Fruit fly (Drosophila melanogaster): ENCODE measurements around the gene CG32507.
A peak's percentile ranks its signal among the peaks of the same experiment; 100 is the strongest.

Gene CG32507

DNA sequence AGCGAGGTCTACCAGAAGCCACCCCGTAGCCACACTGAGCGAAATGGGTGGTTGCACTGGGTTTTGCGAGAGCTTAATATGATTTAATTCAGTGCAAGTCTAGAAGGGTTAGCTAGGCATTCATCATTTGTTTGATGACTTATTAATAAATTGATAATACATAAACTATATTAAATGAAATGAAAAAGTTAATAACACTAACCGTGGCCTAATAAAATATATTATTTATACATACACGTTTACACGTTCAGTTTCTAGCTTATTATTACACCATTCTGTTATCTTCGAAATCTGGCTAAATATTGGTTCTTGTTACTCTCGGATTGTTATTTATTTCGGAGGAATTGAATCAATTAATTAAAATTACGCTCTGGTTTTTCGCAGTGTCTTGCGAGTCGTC is 24.6 kb downstream of the CG32507 start:
- TF ChIP-seq CG15710 (tag; optimal IDR thresholded peaks at IDR 0.05) = no peak
- TF ChIP-seq CG8159 (tag; optimal IDR thresholded peaks at IDR 0.05) = peak; percentile 15

DNA sequence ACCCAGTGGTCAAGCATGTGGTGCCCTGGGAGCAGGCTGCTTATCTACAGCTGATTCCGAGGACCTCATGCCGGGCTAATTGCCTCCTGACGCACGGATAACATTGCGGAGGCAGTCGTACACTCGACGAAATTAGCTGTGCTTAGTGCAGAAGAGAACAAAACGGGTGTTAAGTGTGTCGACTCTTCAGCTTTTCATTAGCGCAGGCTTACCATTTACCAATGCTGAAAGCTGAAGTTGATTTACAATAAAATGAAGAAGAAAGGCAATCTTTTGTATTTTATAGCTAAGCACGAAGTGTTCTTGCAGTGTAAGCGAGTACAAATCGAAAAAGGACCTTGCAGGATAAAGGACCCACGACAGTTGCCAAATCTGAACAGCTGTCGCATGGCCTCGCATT is 27.9 kb downstream of the CG32507 start:
- no peak for TF ChIP-seq CG10348 (GFP tag; IDR thresholded peaks at IDR 0.05)
- TF ChIP-seq CG14655 (GFP tag; optimal IDR thresholded peaks at IDR 0.05) = no peak
- no peak for TF ChIP-seq Ets98B (GFP tag; IDR thresholded peaks at IDR 0.05)
- no peak for TF ChIP-seq fd96Ca (GFP tag; IDR thresholded peaks at IDR 0.05)
- TF ChIP-seq CG32121 (GFP tag; IDR thresholded peaks at IDR 0.05) = no peak
- no peak for TF ChIP-seq CG4496 (GFP tag; IDR thresholded peaks at IDR 0.05)
- no peak for TF ChIP-seq CG17806 (tag; optimal IDR thresholded peaks at IDR 0.05)
- TF ChIP-seq CG34367 (tag; optimal IDR thresholded peaks at IDR 0.05) = no peak
- no peak for TF ChIP-seq CG15710 (tag; optimal IDR thresholded peaks at IDR 0.05)
- no peak for TF ChIP-seq CG12605 (GFP tag; IDR thresholded peaks at IDR 0.05)
- no peak for TF ChIP-seq Pif1B (GFP tag; optimal IDR thresholded peaks at IDR 0.05)
- no peak for TF ChIP-seq CG8159 (tag; optimal IDR thresholded peaks at IDR 0.05)
- no peak for TF ChIP-seq rn (GFP tag; IDR thresholded peaks at IDR 0.05)

DNA sequence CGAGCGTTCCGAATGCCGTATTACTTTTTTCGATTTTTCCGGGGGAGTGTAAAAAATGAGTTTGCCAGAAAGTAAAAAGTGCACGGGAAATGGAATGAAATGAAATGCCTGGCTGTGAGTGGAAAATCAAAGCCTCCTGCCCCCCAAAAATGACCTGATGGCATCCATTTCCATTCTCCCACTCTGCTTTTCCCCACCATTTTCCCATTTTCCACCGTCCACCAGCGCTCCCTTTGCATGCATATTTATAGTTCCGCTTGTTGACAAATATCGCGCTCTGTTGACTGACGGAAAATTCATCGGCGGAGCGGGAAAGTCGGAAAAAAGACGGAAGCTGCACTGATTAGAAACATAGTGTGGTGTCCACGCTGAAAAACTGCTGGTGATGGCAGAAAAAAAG is 35.2 kb downstream of the CG32507 start, which contains the start of gene CG15452:
CG15452 (minus strand) TSS at position 101 of the 400 bp plus-strand sequence.
- TF ChIP-seq Pif1B (GFP tag; optimal IDR thresholded peaks at IDR 0.05) (no peak), Snoo (tag; optimal IDR thresholded peaks at IDR 0.05) (no peak), Ets98B (GFP tag; IDR thresholded peaks at IDR 0.05) (no peak), CG8301 (tag; optimal IDR thresholded peaks at IDR 0.05) (no peak), CG34367 (tag; optimal IDR thresholded peaks at IDR 0.05) (no peak), gl (tag; optimal IDR thresholded peaks at IDR 0.05) (no peak), CG17806 (tag; optimal IDR thresholded peaks at IDR 0.05) (no peak), CG9948 (tag; optimal IDR thresholded peaks at IDR 0.05) (no peak), CG4496 (GFP tag; IDR thresholded peaks at IDR 0.05) (no peak), CG12605 (GFP tag; IDR thresholded peaks at IDR 0.05) (no peak), CG13204 (GFP tag; optimal IDR thresholded peaks at IDR 0.05) (no peak), EcR (GFP tag; optimal IDR thresholded peaks at IDR 0.05) (no peak), CG10348 (GFP tag; IDR thresholded peaks at IDR 0.05) (no peak), CG8159 (tag; optimal IDR thresholded peaks at IDR 0.05) (no peak), D1 (tag; optimal IDR thresholded peaks at IDR 0.05) (no peak), CG14655 (GFP tag; optimal IDR thresholded peaks at IDR 0.05) (no peak), CG32121 (GFP tag; IDR thresholded peaks at IDR 0.05) (no peak), rn (GFP tag; IDR thresholded peaks at IDR 0.05) (no peak), fd96Ca (GFP tag; IDR thresholded peaks at IDR 0.05) (no peak), CG15710 (tag; optimal IDR thresholded peaks at IDR 0.05) (no peak)

DNA sequence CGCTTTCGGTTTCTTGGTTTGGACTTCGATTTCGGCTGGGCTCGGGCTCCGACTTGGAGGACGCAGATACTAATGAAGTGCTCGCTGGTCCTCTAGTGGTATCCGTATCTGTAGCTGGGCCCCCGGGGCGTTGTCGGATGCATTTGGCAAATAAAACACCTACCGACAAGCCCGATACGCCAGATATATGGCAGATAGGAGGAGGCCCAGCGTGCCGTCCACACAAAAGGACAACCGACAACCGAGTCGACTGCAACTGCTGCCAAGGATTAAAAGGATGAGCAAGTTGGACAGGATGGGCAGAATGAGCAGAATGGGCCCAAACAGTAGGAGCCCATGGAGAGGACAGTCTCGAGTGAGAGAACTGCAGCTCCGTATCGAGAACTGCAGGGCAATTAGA is 41.4 kb downstream of the CG32507 start:
- TF ChIP-seq fd96Ca (GFP tag; IDR thresholded peaks at IDR 0.05) (no peak), Pif1B (GFP tag; optimal IDR thresholded peaks at IDR 0.05) (no peak), CG32121 (GFP tag; IDR thresholded peaks at IDR 0.05) (no peak), CG17806 (tag; optimal IDR thresholded peaks at IDR 0.05) (no peak), CG13204 (GFP tag; optimal IDR thresholded peaks at IDR 0.05) (no peak), CG12605 (GFP tag; IDR thresholded peaks at IDR 0.05) (no peak), D1 (tag; optimal IDR thresholded peaks at IDR 0.05) (no peak), CG8159 (tag; optimal IDR thresholded peaks at IDR 0.05) (no peak), Pif1A (GFP tag; optimal IDR thresholded peaks at IDR 0.05) (no peak), CG14655 (GFP tag; optimal IDR thresholded peaks at IDR 0.05) (no peak), gl (tag; optimal IDR thresholded peaks at IDR 0.05) (no peak), CG15710 (tag; optimal IDR thresholded peaks at IDR 0.05) (no peak), Snoo (tag; optimal IDR thresholded peaks at IDR 0.05) (no peak)

DNA sequence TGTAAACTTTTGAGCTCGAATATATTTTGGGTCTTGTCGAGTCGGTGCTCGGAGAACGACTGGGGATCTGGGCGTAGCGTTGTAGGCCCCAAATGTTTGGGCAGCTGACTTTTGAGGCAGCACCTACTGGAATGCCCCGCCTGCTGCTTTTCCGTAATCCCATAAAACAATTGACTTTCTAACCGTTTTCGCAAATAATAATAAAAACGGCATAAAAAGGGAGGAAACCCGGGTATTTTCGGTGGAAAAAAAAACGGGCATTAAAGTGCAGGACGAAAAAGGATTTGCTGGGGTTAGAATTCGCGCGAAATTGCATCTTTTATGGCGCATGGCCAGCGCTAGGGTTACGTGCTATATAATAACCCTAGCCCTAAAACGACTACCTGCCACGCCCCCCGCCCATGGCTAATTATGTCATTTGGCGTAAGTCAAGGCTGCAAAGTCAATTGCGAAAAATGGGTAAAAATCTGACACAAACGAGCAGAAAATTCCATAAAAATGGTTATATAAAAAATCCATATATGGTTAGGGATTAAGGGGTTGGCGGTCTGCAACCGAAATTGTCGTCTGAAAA is 45.0 kb downstream of the CG32507 start, which contains the start of gene CG1324:
CG1324 (minus strand) TSS at position 51 of the 574 bp plus-strand sequence.
- no peak for TF ChIP-seq CG15710 (tag; optimal IDR thresholded peaks at IDR 0.05)
- no peak for TF ChIP-seq Ets98B (GFP tag; IDR thresholded peaks at IDR 0.05)

DNA sequence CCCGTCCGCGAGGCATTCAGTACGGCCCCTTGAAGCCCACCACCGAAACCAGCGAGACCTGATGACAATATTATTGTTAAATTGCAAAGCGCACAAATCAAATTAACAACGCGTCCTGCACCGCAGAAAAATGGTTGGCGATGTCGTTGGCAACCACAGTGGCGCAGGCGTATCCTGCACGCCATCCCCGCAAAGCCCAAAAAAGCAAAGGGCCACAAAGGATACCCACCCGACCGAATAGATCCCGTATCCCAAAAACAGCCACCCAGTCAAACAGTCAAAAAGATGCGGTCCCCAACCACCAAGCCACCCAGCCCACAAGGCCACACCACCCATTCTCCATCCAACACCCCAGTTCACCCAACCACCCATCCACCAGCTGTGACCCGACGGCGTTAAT is 49.5 kb downstream of the CG32507 start:
- TF ChIP-seq CG15710 (tag; optimal IDR thresholded peaks at IDR 0.05) (no peak), rn (GFP tag; IDR thresholded peaks at IDR 0.05) (no peak), CG14655 (GFP tag; optimal IDR thresholded peaks at IDR 0.05) (no peak), Pif1B (GFP tag; optimal IDR thresholded peaks at IDR 0.05) (no peak), Snoo (tag; optimal IDR thresholded peaks at IDR 0.05) (no peak), CG9948 (tag; optimal IDR thresholded peaks at IDR 0.05) (no peak), CG12605 (GFP tag; IDR thresholded peaks at IDR 0.05) (no peak), Pif1A (GFP tag; optimal IDR thresholded peaks at IDR 0.05) (no peak), CG10348 (GFP tag; IDR thresholded peaks at IDR 0.05) (no peak), CG13204 (GFP tag; optimal IDR thresholded peaks at IDR 0.05) (no peak), Ets98B (GFP tag; IDR thresholded peaks at IDR 0.05) (no peak), CG4496 (GFP tag; IDR thresholded peaks at IDR 0.05) (no peak), CG34367 (tag; optimal IDR thresholded peaks at IDR 0.05) (no peak)
